Worm (Caenorhabditis elegans): Measurements from ENCODE around the gene Y17G9A.3.

Gene Y17G9A.3

ce11 chrIV:4887258-4887657 lies 28.8 kb upstream of the Y17G9A.3 start, which contains the start of gene T08B6.1:
Gene T08B6.1, minus strand, starts transcription at chrIV:4887358.
- no peak for TF ChIP-seq ahr-1 (tag; optimal IDR thresholded peaks at IDR 0.05)
- no peak for TF ChIP-seq unc-55 (GFP tag; optimal IDR thresholded peaks at IDR 0.05)
- no peak for TF ChIP-seq ets-4 (tag; optimal IDR thresholded peaks at IDR 0.05)
- no peak for TF ChIP-seq pha-4 (tag; optimal IDR thresholded peaks at IDR 0.05)
- no peak for TF ChIP-seq C08G9.2 (tag; optimal IDR thresholded peaks at IDR 0.05)
- no peak for TF ChIP-seq rnt-1 (tag; optimal IDR thresholded peaks at IDR 0.05)
- no peak for TF ChIP-seq ceh-48 (tag; optimal IDR thresholded peaks at IDR 0.05)
- TF ChIP-seq ceh-18 (tag; optimal IDR thresholded peaks at IDR 0.05): no peak
- TF ChIP-seq fkh-10 (GFP tag; optimal IDR thresholded peaks at IDR 0.05): no peak
- TF ChIP-seq ttx-3 (tag; optimal IDR thresholded peaks at IDR 0.05): no peak
- TF ChIP-seq sox-2 (GFP tag; IDR thresholded peaks at IDR 0.05): no peak

ce11 chrIV:4885435-4885834 lies 27.0 kb upstream of the Y17G9A.3 start:
- TF ChIP-seq ceh-9 (tag; optimal IDR thresholded peaks at IDR 0.05) (no peak), C08G9.2 (tag; optimal IDR thresholded peaks at IDR 0.05) (no peak), sox-4 (tag; optimal IDR thresholded peaks at IDR 0.05) (no peak), elt-2 (tag; optimal IDR thresholded peaks at IDR 0.05) (no peak), hlh-30 (tag; optimal IDR thresholded peaks at IDR 0.05; ENCODE audit: insufficient read depth) (no peak)

ce11 chrIV:4883984-4884383 lies 25.5 kb upstream of the Y17G9A.3 start, which contains the start of gene str-166:
Gene str-166, plus strand, starts transcription at chrIV:4884284.
- TF ChIP-seq zip-5 (tag; optimal IDR thresholded peaks at IDR 0.05) (no peak), ceh-45 (GFP tag; IDR thresholded peaks at IDR 0.05) (no peak), fkh-10 (GFP tag; optimal IDR thresholded peaks at IDR 0.05) (no peak), Y22D7AL.16 (tag; optimal IDR thresholded peaks at IDR 0.05) (no peak), pat-9 (tag; optimal IDR thresholded peaks at IDR 0.05) (no peak)

- TF ChIP-seq T23F11.4 (GFP tag; optimal IDR thresholded peaks at IDR 0.05) (no peak), K02D7.2 (tag; optimal IDR thresholded peaks at IDR 0.05) (no peak), Y22D7AL.16 (tag; optimal IDR thresholded peaks at IDR 0.05) (no peak), ahr-1 (tag; optimal IDR thresholded peaks at IDR 0.05) (no peak), ceh-31 (tag; optimal IDR thresholded peaks at IDR 0.05) (no peak), C38D4.7 (GFP tag; optimal IDR thresholded peaks at IDR 0.05) (no peak), zip-5 (tag; optimal IDR thresholded peaks at IDR 0.05) (no peak), dmd-4 (tag; optimal IDR thresholded peaks at IDR 0.05; ENCODE audit: borderline replicate concordance) (no peak), pros-1 (tag; optimal IDR thresholded peaks at IDR 0.05) (no peak)
These were observed 22.2 kb upstream of the Y17G9A.3 start for ce11 chrIV:4880634-4881033.

- TF ChIP-seq ceh-34 (tag; optimal IDR thresholded peaks at IDR 0.05): no peak
- TF ChIP-seq ceh-45 (GFP tag; IDR thresholded peaks at IDR 0.05): no peak
- no peak for TF ChIP-seq nhr-232 (tag; optimal IDR thresholded peaks at IDR 0.05)
- TF ChIP-seq syd-9 (tag; optimal IDR thresholded peaks at IDR 0.05): no peak
- TF ChIP-seq unc-86 (tag; optimal IDR thresholded peaks at IDR 0.05): no peak
- no peak for TF ChIP-seq ceh-31 (tag; optimal IDR thresholded peaks at IDR 0.05)
- no peak for TF ChIP-seq fkh-10 (GFP tag; optimal IDR thresholded peaks at IDR 0.05)
- no peak for TF ChIP-seq unc-42 (tag; optimal IDR thresholded peaks at IDR 0.05)
- no peak for TF ChIP-seq dve-1 (tag; optimal IDR thresholded peaks at IDR 0.05)
- TF ChIP-seq ceh-14 (tag; optimal IDR thresholded peaks at IDR 0.05): no peak
- TF ChIP-seq mec-3 (tag; optimal IDR thresholded peaks at IDR 0.05; ENCODE audit: borderline replicate concordance): no peak
- TF ChIP-seq gmeb-2 (tag; optimal IDR thresholded peaks at IDR 0.05): no peak
- no peak for TF ChIP-seq K09A11.1 (tag; optimal IDR thresholded peaks at IDR 0.05; ENCODE audit: insufficient read depth)
- TF ChIP-seq nfya-1 (tag; optimal IDR thresholded peaks at IDR 0.05): no peak
- TF ChIP-seq K02D7.2 (tag; optimal IDR thresholded peaks at IDR 0.05): no peak
- TF ChIP-seq eyg-1 (tag; optimal IDR thresholded peaks at IDR 0.05): no peak
- TF ChIP-seq che-1 (tag; optimal IDR thresholded peaks at IDR 0.05): no peak
- TF ChIP-seq ceh-24 (tag; optimal IDR thresholded peaks at IDR 0.05): no peak
These were observed 18.6 kb upstream of the Y17G9A.3 start, which contains the start of gene str-170 for ce11 chrIV:4877102-4877501. Gene str-170, plus strand, starts transcription at chrIV:4877402.
